Fruit fly (Drosophila melanogaster): ENCODE data around the gene Droj2.

Droj2 gene

DNA sequence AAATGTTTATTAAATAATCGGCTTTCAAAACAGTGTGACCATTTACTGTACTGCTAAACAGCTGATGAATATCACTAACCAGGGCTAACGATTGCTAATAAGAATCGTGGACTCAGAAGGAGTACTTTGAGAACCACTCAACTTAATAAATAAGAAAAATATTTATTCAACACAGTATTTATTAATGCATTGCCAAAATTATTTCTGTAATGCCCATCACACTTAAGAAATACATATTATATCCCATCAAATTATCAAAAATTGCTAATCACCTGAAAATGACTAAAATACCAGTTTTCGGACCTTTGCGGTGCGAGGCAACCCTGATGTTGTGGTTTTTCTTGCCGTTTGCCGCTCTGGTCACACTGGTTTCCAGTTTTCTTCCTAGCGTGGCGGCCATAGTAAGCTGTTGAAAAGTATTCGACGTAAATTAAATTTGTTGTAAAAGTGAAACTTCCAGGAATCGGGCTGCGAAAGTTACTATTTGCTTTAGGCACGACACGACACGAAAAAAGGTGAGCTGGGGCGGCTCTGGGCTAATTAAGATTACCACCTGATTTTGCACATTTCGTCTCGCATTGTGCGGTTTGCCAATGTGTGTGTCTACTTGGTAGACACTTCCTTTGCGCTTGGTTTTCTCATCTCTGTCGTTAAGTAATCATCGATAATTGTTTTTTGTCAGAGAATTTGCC, at the start of gene Droj2, which contains the start of gene mRpS21 (continued):
- TF ChIP-seq exex (tag; optimal IDR thresholded peaks at IDR 0.05) (peak; percentile 40), knrl (GFP tag; IDR thresholded peaks at IDR 0.05; ENCODE audit: partially characterized antibody) (peak; percentile 55; the same call in 2 of the 3 replicates), Myb (GFP tag; optimal IDR thresholded peaks at IDR 0.05) (peak; percentile 48), Vsx1 (GFP tag; optimal IDR thresholded peaks at IDR 0.05) (peak; percentile 45), CG1024 (GFP tag; IDR thresholded peaks at IDR 0.05) (no peak), luna (GFP tag; optimal IDR thresholded peaks at IDR 0.05) (no peak), CG18619 (GFP tag; optimal IDR thresholded peaks at IDR 0.05) (peak; percentile 15), tx (GFP tag; optimal IDR thresholded peaks at IDR 0.05) (peak; percentile 4), CG4707 (GFP tag; optimal IDR thresholded peaks at IDR 0.05) (no peak), CG15601 (tag; optimal IDR thresholded peaks at IDR 0.05) (peak; percentile 70), Rfx (GFP tag; IDR thresholded peaks at IDR 0.05) (peak; percentile 64), Sox100B (GFP tag; optimal IDR thresholded peaks at IDR 0.05) (no peak), CG3281 (GFP tag; optimal IDR thresholded peaks at IDR 0.05) (peak; percentile 40), CG4404 (GFP tag; IDR thresholded peaks at IDR 0.05) (no peak), Stat92E (GFP tag; optimal IDR thresholded peaks at IDR 0.05) (peak in 1 of 3 experiments; percentile 63), trem (tag; optimal IDR thresholded peaks at IDR 0.05) (peak; percentile 62), CG8281 (tag; optimal IDR thresholded peaks at IDR 0.05) (no peak), CG12236 (GFP tag; optimal IDR thresholded peaks at IDR 0.05) (no peak), CG17802 (tag; optimal IDR thresholded peaks at IDR 0.05) (no peak), gsb (GFP tag; IDR thresholded peaks at IDR 0.05) (no peak), Pdp1 (GFP tag; optimal IDR thresholded peaks at IDR 0.05) (peak; percentile 38 to 78)

DNA sequence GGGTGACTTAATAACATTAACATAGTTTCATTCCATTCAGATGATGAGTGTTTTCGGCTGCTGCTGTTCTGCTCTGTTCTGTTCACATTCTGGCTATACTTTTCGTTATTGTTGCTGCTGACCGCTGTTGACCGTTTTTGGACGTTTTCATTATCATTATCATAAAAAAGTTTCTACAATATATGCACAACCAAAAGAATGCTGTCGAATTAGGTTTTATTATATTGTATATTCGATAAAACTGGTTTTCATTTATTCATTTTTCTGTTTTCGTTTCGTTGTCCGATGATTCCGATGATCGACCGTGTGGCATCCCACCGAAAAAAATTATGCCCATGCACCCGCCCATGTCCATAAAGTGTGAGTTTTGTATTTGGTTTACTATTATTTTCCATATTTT, 48.9 kb upstream of the Droj2 start:
- TF ChIP-seq bsh (GFP tag; optimal IDR thresholded peaks at IDR 0.05), result no peak
- TF ChIP-seq ham (GFP tag; IDR thresholded peaks at IDR 0.05), result no peak
- peak; percentile 80; the same call in 2 of the 4 replicates for TF ChIP-seq chinmo (GFP tag; IDR thresholded peaks at IDR 0.05; ENCODE audit: partially characterized antibody)
- TF ChIP-seq CG13894 (tag; optimal IDR thresholded peaks at IDR 0.05), result peak; percentile 2
- no peak for TF ChIP-seq Dek (tag; optimal IDR thresholded peaks at IDR 0.05)
- peak; percentile 57 for TF ChIP-seq abd-A (tag; optimal IDR thresholded peaks at IDR 0.05)
- TF ChIP-seq sd (tag; optimal IDR thresholded peaks at IDR 0.05), result peak; percentile 81
- no peak for TF ChIP-seq CG1792 (GFP tag; optimal IDR thresholded peaks at IDR 0.05)
- TF ChIP-seq cad (GFP tag; optimal IDR thresholded peaks at IDR 0.05), result no peak

DNA sequence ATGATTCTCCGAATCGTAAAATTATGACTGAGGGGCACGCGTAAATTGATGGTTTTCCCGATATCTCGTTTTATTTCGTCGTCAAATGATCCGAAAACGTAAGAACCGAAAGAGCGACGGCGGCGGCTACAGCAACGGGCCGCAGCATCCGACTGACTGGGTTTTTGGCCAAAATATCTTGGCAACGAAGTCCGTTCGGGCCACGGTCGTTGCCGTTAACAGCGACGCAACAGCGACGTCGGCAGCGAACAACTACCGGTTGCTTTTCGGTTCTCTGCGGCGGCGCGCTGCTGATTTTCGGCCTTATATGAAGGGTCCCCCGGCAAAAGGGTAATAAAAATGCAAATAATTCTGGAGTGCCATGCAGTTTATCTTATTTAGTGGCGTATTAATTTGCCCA, 47.9 kb upstream of the Droj2 start, which contains the start of gene PK2-R2:
Gene PK2-R2 (minus strand): TSS at position 160 of the 400 bp plus-strand sequence.
- no peak for TF ChIP-seq da (GFP tag; optimal IDR thresholded peaks at IDR 0.05)
- TF ChIP-seq CG13894 (tag; optimal IDR thresholded peaks at IDR 0.05), result peak; percentile 56
- TF ChIP-seq pum (GFP tag; optimal IDR thresholded peaks at IDR 0.05), result no peak
- TF ChIP-seq CG3995 (GFP tag; optimal IDR thresholded peaks at IDR 0.05), result no peak
- peak; percentile 90 for TF ChIP-seq Deaf1 (tag; optimal IDR thresholded peaks at IDR 0.05)
- TF ChIP-seq chinmo (GFP tag; IDR thresholded peaks at IDR 0.05; ENCODE audit: partially characterized antibody), result 0 out of 4 replicates have a peak, but pooled peaks have one; percentile 36
- TF ChIP-seq CG12769 (tag; optimal IDR thresholded peaks at IDR 0.05), result peak; percentile 15
- peak; percentile 83 for TF ChIP-seq scrt (GFP tag; optimal IDR thresholded peaks at IDR 0.05)
- TF ChIP-seq abd-A (tag; optimal IDR thresholded peaks at IDR 0.05), result peak; percentile 23
- TF ChIP-seq Jarid2 (GFP tag; optimal IDR thresholded peaks at IDR 0.05), result peak; percentile 2
- 0 out of 2 replicates have a peak, but pooled peaks have one; percentile 11 for TF ChIP-seq Bgb (GFP tag; IDR thresholded peaks at IDR 0.05; ENCODE audit: partially characterized antibody)
- peak; percentile 79 for TF ChIP-seq Adf1 (GFP tag; IDR thresholded peaks at IDR 0.05)
